Worm (Caenorhabditis elegans) whole organism, late embryonic: ENCODE data around the gene T04H1.5.

Experiments used
- ahr-1 ChIP-seq: sonication (generic microtip); optimal IDR thresholded peaks from 2 replicates; lab custom pipeline; 2016; ENCODE audit warnings: missing genetic modification characterization, missing compliant biosample characterization
- ceh-14 ChIP-seq: sonication (generic microtip); optimal IDR thresholded peaks from 2 replicates; lab custom pipeline; 2016; ENCODE audit warnings: missing genotype, missing genetic modification characterization, missing compliant biosample characterization
- ceh-48 ChIP-seq: sonication (generic microtip); optimal IDR thresholded peaks from 2 replicates; lab custom pipeline; 2016; ENCODE audit warnings: missing genetic modification characterization, inconsistent platforms, missing compliant biosample characterization
- dmd-4 ChIP-seq: sonication (generic microtip); optimal IDR thresholded peaks from 2 replicates; lab custom pipeline; 2016; ENCODE audit warnings: borderline replicate concordance, missing genetic modification characterization, missing compliant biosample characterization
- nhr-11 ChIP-seq: fragments of 150-350 bp; optimal IDR thresholded peaks from 2 replicates; lab custom pipeline; 2014; ENCODE audit warnings: missing biosample characterization, missing genetic modification characterization
- ttx-3 ChIP-seq: sonication (generic microtip); optimal IDR thresholded peaks from 2 replicates; lab custom pipeline; 2016; ENCODE audit warnings: missing genetic modification reagents, missing genetic modification characterization, missing compliant biosample characterization

- no peak for TF ChIP-seq ttx-3
- TF ChIP-seq ceh-48 (tag; lab: Kevin White, UChicago), result no peak
- TF ChIP-seq ceh-14 (tag; lab: Kevin White, UChicago), result no peak
- no peak for TF ChIP-seq ahr-1
- no peak for TF ChIP-seq nhr-11 (tag; lab: Kevin White, UChicago)
- no peak for TF ChIP-seq dmd-4
Observed at ce11 chrV:12300780-12301460, 49.8 kb downstream of the T04H1.5 start.
